Fruit fly (Drosophila melanogaster): ENCODE results near the gene Osi22.

The Osi22 gene

DNA sequence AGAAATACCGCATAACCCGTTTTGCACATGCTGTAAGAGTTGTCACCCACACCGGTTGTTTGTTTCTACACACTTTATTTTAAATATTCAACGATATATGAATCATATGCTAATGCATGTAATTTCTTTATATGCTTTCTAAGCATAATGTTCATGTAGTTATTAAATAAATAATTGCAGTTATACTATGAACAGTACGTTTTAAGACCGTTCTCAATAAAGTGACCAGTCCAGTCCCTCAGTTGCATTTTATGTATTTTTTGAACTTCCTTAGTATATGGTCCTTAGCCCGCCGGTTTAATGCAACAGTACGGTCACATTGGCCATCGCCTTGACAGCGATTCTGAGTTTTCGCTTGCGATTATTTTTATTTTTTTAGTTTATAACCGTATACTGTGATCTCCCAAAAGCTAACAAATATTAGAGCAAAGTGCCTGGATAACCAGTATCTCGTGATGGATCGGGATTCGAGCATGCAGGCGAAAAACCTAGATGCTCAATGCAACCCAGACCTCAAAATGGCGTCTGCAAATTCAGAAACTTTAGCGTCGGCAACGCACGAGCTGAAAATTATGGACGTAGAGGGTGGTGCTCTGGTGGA, 26.3 kb upstream of the Osi22 start, which contains the start of gene Ravus (continued):
- TF ChIP-seq Hand (GFP tag; optimal IDR thresholded peaks at IDR 0.05) (no peak), CG16815 (GFP tag; optimal IDR thresholded peaks at IDR 0.05) (peak; percentile 13), fu2 (GFP tag; optimal IDR thresholded peaks at IDR 0.05) (peak; percentile 37), CG13424 (tag; optimal IDR thresholded peaks at IDR 0.05) (peak; percentile 65), CG17361 (GFP tag; IDR thresholded peaks at IDR 0.05) (no peak; the same call in 1 of the 3 replicates), BtbVII (GFP tag; optimal IDR thresholded peaks at IDR 0.05) (no peak), jumu (GFP tag; optimal IDR thresholded peaks at IDR 0.05) (peak; percentile 35), CG10321 (GFP tag; IDR thresholded peaks at IDR 0.05) (no peak), Atf6 (GFP tag; IDR thresholded peaks at IDR 0.05) (no peak), crc (GFP tag; optimal IDR thresholded peaks at IDR 0.05) (no peak), Meics (GFP tag; optimal IDR thresholded peaks at IDR 0.05) (no peak), fd64A (GFP tag; optimal IDR thresholded peaks at IDR 0.05) (no peak), Opbp (GFP tag; IDR thresholded peaks at IDR 0.05; ENCODE audit: partially characterized antibody) (no peak), gsb (GFP tag; IDR thresholded peaks at IDR 0.05) (no peak), CG12769 (tag; optimal IDR thresholded peaks at IDR 0.05) (no peak), esg (GFP tag; conservative IDR thresholded peaks at IDR 0.05) (peak; percentile 54), bcd (GFP tag; optimal IDR thresholded peaks at IDR 0.05) (peak; percentile 51), hkb (optimal IDR thresholded peaks at IDR 0.05) (peak; percentile 71), hkb (GFP tag; IDR thresholded peaks at IDR 0.05) (no peak), stwl (tag; optimal IDR thresholded peaks at IDR 0.05) (peak; percentile 82), fd3F (GFP tag; optimal IDR thresholded peaks at IDR 0.05) (no peak), CG1602 (GFP tag; optimal IDR thresholded peaks at IDR 0.05) (peak; percentile 35), Rx (GFP tag; IDR thresholded peaks at IDR 0.05) (no peak), CG10147 (GFP tag; optimal IDR thresholded peaks at IDR 0.05) (no peak), usp (GFP tag; optimal IDR thresholded peaks at IDR 0.05) (no peak), CG9932 (GFP tag; IDR thresholded peaks at IDR 0.05) (peak; percentile 67), bigmax (GFP tag; optimal IDR thresholded peaks at IDR 0.05) (no peak), zfh1 (GFP tag; IDR thresholded peaks at IDR 0.05) (no peak), CG30403 (GFP tag; optimal IDR thresholded peaks at IDR 0.05) (peak; percentile 64), sna (GFP tag; IDR thresholded peaks at IDR 0.05; ENCODE audit: partially characterized antibody) (no peak), aop (GFP tag; IDR thresholded peaks at IDR 0.05) (no peak), z (GFP tag; IDR thresholded peaks at IDR 0.05) (no peak), CG10209 (GFP tag; optimal IDR thresholded peaks at IDR 0.05) (peak; percentile 55), MTF-1 (GFP tag; optimal IDR thresholded peaks at IDR 0.05; ENCODE audit: borderline replicate concordance) (no peak), CG6254 (GFP tag; optimal IDR thresholded peaks at IDR 0.05) (no peak), dmrt11E (tag; optimal IDR thresholded peaks at IDR 0.05) (peak; percentile 29), Dip3 (GFP tag; optimal IDR thresholded peaks at IDR 0.05) (peak; percentile 62), zfh2 (GFP tag; optimal IDR thresholded peaks at IDR 0.05) (peak; percentile 46), p53 (GFP tag; optimal IDR thresholded peaks at IDR 0.05) (no peak), MBD-R2 (GFP tag; IDR thresholded peaks at IDR 0.05) (peak; percentile 60; the same call in 1 of the 2 replicates), klu (GFP tag; IDR thresholded peaks at IDR 0.05) (no peak), CG4424 (GFP tag; optimal IDR thresholded peaks at IDR 0.05) (peak; percentile 34), BEAF-32 (GFP tag; optimal IDR thresholded peaks at IDR 0.05) (peak; percentile 53), CG14710 (tag; optimal IDR thresholded peaks at IDR 0.05) (peak; percentile 78), CG15601 (tag; optimal IDR thresholded peaks at IDR 0.05) (no peak), nau (GFP tag; optimal IDR thresholded peaks at IDR 0.05) (no peak), CG33557 (GFP tag; optimal IDR thresholded peaks at IDR 0.05) (no peak), az2 (GFP tag; optimal IDR thresholded peaks at IDR 0.05) (peak; percentile 43), D (optimal IDR thresholded peaks at IDR 0.05) (no peak), D (GFP tag; optimal IDR thresholded peaks at IDR 0.05) (no peak), sqz (GFP tag; optimal IDR thresholded peaks at IDR 0.05) (no peak)

All from whole organism, embryonic.